1 worm cellular context compared by ENCODE assay signal in the genomic region with DNA sequence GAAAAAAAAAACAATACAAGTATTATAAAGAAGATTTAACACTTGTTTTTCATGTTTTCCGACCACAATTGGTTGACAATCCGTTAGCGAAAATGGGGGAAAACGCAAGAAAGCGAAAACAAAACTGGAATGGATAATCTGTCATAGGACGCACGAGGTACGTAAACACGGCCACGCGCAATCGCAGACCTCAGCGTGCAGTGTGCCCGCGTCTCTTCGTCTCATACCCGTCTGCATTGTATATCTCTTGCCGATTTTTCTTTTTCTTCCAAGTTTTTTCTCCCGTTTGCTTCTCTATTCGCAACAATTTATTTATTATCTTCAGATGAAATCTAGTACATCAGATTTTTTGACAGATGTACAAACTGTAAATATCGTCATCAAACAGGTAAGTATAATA.
TF ChIP-seq lines count a peak whose summit lies in the region.

A gene (plus strand): TSS at position 261 of the 400 bp plus-strand sequence.

TF ChIP-seq in whole organism, L1 larva, 84 proteins besides CTCF, POLR2A, EP300 and RAD21 (continued from another document):
- TF ChIP-seq mdl-1 (tag; optimal IDR thresholded peaks at IDR 0.05; lab: Kevin White, UChicago) (peak in 1 of 2 experiments; percentile 74), hlh-17 (GFP tag; optimal IDR thresholded peaks at IDR 0.05; lab: Kevin White, UChicago; ENCODE audit: borderline replicate concordance) (no peak)
TF ChIP-seq in whole organism, L1 larva: peak in this region for 27.
